Worm (Caenorhabditis elegans) whole organism, young adult: ENCODE results near the gene T05C12.1.

Experiments
- B0019.2 ChIP-seq: fragments of 200-800 bp; sonication (Bioruptor generic); conservative IDR thresholded peaks from 2 replicates; pipeline ENCODE4 v1.3.6; 2022; ENCODE audit warnings: missing genetic modification reagents, missing genetic modification characterization, missing compliant biosample characterization
- B0035.1 ChIP-seq: sonication (generic microtip); optimal IDR thresholded peaks from 2 replicates; lab custom pipeline; 2016; ENCODE audit warnings: missing genetic modification characterization, mild to moderate bottlenecking, missing compliant biosample characterization, missing genotype, missing genetic modification reagents
- F10E7.11 ChIP-seq: sonication (generic microtip); optimal IDR thresholded peaks from 2 replicates; lab custom pipeline; 2017; ENCODE audit warnings: mild to moderate bottlenecking, missing genetic modification characterization, moderate library complexity, missing compliant biosample characterization
- F23B12.7 ChIP-seq: sonication (generic microtip); optimal IDR thresholded peaks from 2 replicates; lab custom pipeline; 2017; ENCODE audit warnings: missing genetic modification characterization, mild to moderate bottlenecking, missing compliant biosample characterization, antibody characterized with exemption, moderate library complexity; ENCODE audit not compliant: insufficient read depth
- F33H1.4 ChIP-seq: fragments of 200-800 bp; sonication (Bioruptor generic); IDR thresholded peaks from 2 replicates; pipeline ENCODE4 v1.3.6; 2022; ENCODE audit warnings: missing genetic modification reagents, missing genetic modification characterization, missing compliant biosample characterization
- F57A8.1 ChIP-seq: fragments of 200-800 bp; sonication (Bioruptor generic); optimal IDR thresholded peaks from 2 replicates; lab custom pipeline; 2018; ENCODE audit warnings: mild to moderate bottlenecking, missing genetic modification characterization, moderate library complexity, missing compliant biosample characterization
- K12H6.12 ChIP-seq: fragments of 200-800 bp; sonication (Bioruptor generic); optimal IDR thresholded peaks from 2 replicates; lab custom pipeline; 2018; ENCODE audit warnings: mild to moderate bottlenecking, missing genetic modification characterization, missing compliant biosample characterization
- T07F8.4 ChIP-seq: sonication (generic microtip); optimal IDR thresholded peaks from 2 replicates; lab custom pipeline; 2016; ENCODE audit warnings: mild to moderate bottlenecking, missing genetic modification characterization, moderate library complexity, missing compliant biosample characterization
- Y53G8AR.9 ChIP-seq: fragments of 200-800 bp; sonication (Bioruptor generic); conservative IDR thresholded peaks from 2 replicates; pipeline ENCODE4 v1.3.6; 2022; ENCODE audit warnings: missing genetic modification reagents, missing genetic modification characterization, missing compliant biosample characterization
- Y79H2A.3 ChIP-seq: fragments of 200-800 bp; sonication (Bioruptor generic); conservative IDR thresholded peaks from 2 replicates; pipeline ENCODE4 v1.3.6; 2022; ENCODE audit warnings: missing genetic modification reagents, missing genetic modification characterization, missing compliant biosample characterization
- akir-1 ChIP-seq: fragments of 200-800 bp; sonication (Bioruptor generic); optimal IDR thresholded peaks from 2 replicates; lab custom pipeline; 2018; ENCODE audit warnings: mild to moderate bottlenecking, missing genetic modification characterization, moderate library complexity, missing compliant biosample characterization
- aptf-2 ChIP-seq: fragments of 200-800 bp; sonication (Bioruptor generic); conservative IDR thresholded peaks from 2 replicates; pipeline ENCODE4 v1.3.6; 2022; ENCODE audit warnings: missing genetic modification reagents, missing genetic modification characterization, missing compliant biosample characterization
- aptf-3 ChIP-seq: fragments of 200-800 bp; sonication (Bioruptor generic); IDR thresholded peaks from 2 replicates; pipeline ENCODE4 v1.3.6; 2022; ENCODE audit warnings: missing genetic modification characterization, missing compliant biosample characterization
- atf-7 ChIP-seq: sonication (generic microtip); optimal IDR thresholded peaks from 2 replicates; lab custom pipeline; 2017; ENCODE audit warnings: mild to moderate bottlenecking, missing genetic modification characterization, missing compliant biosample characterization
- attf-3 ChIP-seq: fragments of 200-800 bp; sonication (Bioruptor generic); conservative IDR thresholded peaks from 2 replicates; pipeline ENCODE4 v1.3.6; 2022; ENCODE audit warnings: missing genetic modification reagents, missing genetic modification characterization, missing compliant biosample characterization
- attf-5 ChIP-seq: fragments of 200-800 bp; sonication (Bioruptor generic); optimal IDR thresholded peaks from 2 replicates; lab custom pipeline; 2018; ENCODE audit warnings: mild to moderate bottlenecking, missing genetic modification characterization, missing compliant biosample characterization
- attf-6 ChIP-seq: fragments of 200-800 bp; sonication (Bioruptor generic); IDR thresholded peaks from 2 replicates; pipeline ENCODE4 v1.3.6; 2022; ENCODE audit warnings: missing genetic modification reagents, missing genetic modification characterization, missing compliant biosample characterization
- bed-2 ChIP-seq: fragments of 200-800 bp; sonication (Bioruptor generic); IDR thresholded peaks from 2 replicates; pipeline ENCODE4 v1.3.6; 2022; ENCODE audit warnings: missing genetic modification reagents, missing genetic modification characterization, missing compliant biosample characterization
- cebp-1 ChIP-seq, 2 experiments: fragments of 200-800 bp in 1 of 2; sonication (Bioruptor generic) in 1 of 2; sonication (generic microtip) in 1 of 2; IDR thresholded peaks in 1 of 2; optimal IDR thresholded peaks in 1 of 2; 2 replicates each; pipeline versions ENCODE4 v1.3.6 to Lab custom; 2017 to 2022; ENCODE audit warnings: missing compliant biosample characterization in 2 of 2, missing genetic modification characterization in 2 of 2, mild to moderate bottlenecking in 1 of 2, missing genetic modification reagents in 1 of 2, moderate library complexity in 1 of 2
- ceh-100 ChIP-seq: fragments of 200-800 bp; sonication (Bioruptor generic); IDR thresholded peaks from 2 replicates; pipeline ENCODE4 v1.3.6; 2022; ENCODE audit warnings: missing genetic modification reagents, missing genetic modification characterization, missing compliant biosample characterization
- ceh-91 ChIP-seq: fragments of 200-800 bp; sonication (Bioruptor generic); IDR thresholded peaks from 2 replicates; pipeline ENCODE4 v1.3.6; 2022; ENCODE audit warnings: missing genetic modification reagents, missing genetic modification characterization, missing compliant biosample characterization
- efl-1 ChIP-seq: fragments of 150-350 bp; optimal IDR thresholded peaks from 2 replicates; lab custom pipeline; 2014; ENCODE audit warnings: missing biosample characterization, missing genetic modification reagents, missing genetic modification characterization
- egrh-3 ChIP-seq: fragments of 200-800 bp; sonication (Bioruptor generic); IDR thresholded peaks from 2 replicates; pipeline ENCODE4 v1.3.6; 2022; ENCODE audit warnings: missing genetic modification reagents, missing genetic modification characterization, missing compliant biosample characterization
- ets-4 ChIP-seq: fragments of 200-800 bp; sonication (Bioruptor generic); optimal IDR thresholded peaks from 2 replicates; lab custom pipeline; 2018; ENCODE audit warnings: mild to moderate bottlenecking, missing genetic modification characterization, missing compliant biosample characterization
- hlh-12 ChIP-seq: sonication (generic microtip); optimal IDR thresholded peaks from 2 replicates; lab custom pipeline; 2016; ENCODE audit warnings: missing genetic modification characterization, missing compliant biosample characterization
- hmg-1.2 ChIP-seq: fragments of 200-800 bp; sonication (Bioruptor generic); IDR thresholded peaks from 2 replicates; pipeline ENCODE4 v1.3.6; 2022; ENCODE audit warnings: missing genetic modification reagents, missing genetic modification characterization, missing compliant biosample characterization
- let-526 ChIP-seq: fragments of 200-800 bp; sonication (Bioruptor generic); IDR thresholded peaks from 2 replicates; pipeline ENCODE4 v1.3.6; 2022; ENCODE audit warnings: missing genetic modification reagents, missing genetic modification characterization, missing compliant biosample characterization
- lin-26 ChIP-seq: fragments of 200-800 bp; sonication (Bioruptor generic); IDR thresholded peaks from 2 replicates; pipeline ENCODE4 v1.3.6; 2022; ENCODE audit warnings: missing genetic modification reagents, missing genetic modification characterization, missing compliant biosample characterization
- lin-35 ChIP-seq, 3 experiments: fragments of 150-350 bp in 2 of 3; sonication (generic microtip) in 1 of 3; optimal IDR thresholded peaks; 2 replicates each; lab custom pipeline; 2014 to 2018; ENCODE audit warnings: missing biosample characterization in 3 of 3, missing genetic modification characterization in 3 of 3, missing genetic modification reagents in 3 of 3
- lin-40 ChIP-seq: sonication (generic microtip); optimal IDR thresholded peaks from 2 replicates; lab custom pipeline; 2016; ENCODE audit warnings: missing genetic modification characterization, mild to moderate bottlenecking, missing compliant biosample characterization, missing genotype, missing genetic modification reagents
- lsl-1 ChIP-seq: fragments of 200-800 bp; sonication (Bioruptor generic); optimal IDR thresholded peaks from 2 replicates; lab custom pipeline; 2018; ENCODE audit warnings: mild to moderate bottlenecking, missing genetic modification characterization, moderate library complexity, missing compliant biosample characterization
- madf-6 ChIP-seq: fragments of 200-800 bp; sonication (Bioruptor generic); IDR thresholded peaks from 2 replicates; pipeline ENCODE4 v1.3.6; 2022; ENCODE audit warnings: missing genetic modification reagents, missing genetic modification characterization, missing compliant biosample characterization
- madf-8 ChIP-seq: fragments of 200-800 bp; sonication (Bioruptor generic); conservative IDR thresholded peaks from 2 replicates; pipeline ENCODE4 v1.3.6; 2022; ENCODE audit warnings: missing genetic modification reagents, missing genetic modification characterization, missing compliant biosample characterization
- mcd-1 ChIP-seq: fragments of 200-800 bp; sonication (Bioruptor generic); IDR thresholded peaks from 2 replicates; pipeline ENCODE4 v1.3.6; 2022; ENCODE audit warnings: missing genetic modification reagents, missing genetic modification characterization, missing compliant biosample characterization
- nhr-80 ChIP-seq: sonication (generic microtip); optimal IDR thresholded peaks from 2 replicates; lab custom pipeline; 2016; ENCODE audit warnings: missing genetic modification characterization, missing compliant biosample characterization
- nhr-90 ChIP-seq: sonication (generic microtip); optimal IDR thresholded peaks from 2 replicates; lab custom pipeline; 2016; ENCODE audit warnings: missing genotype, mild to moderate bottlenecking, missing genetic modification characterization, missing compliant biosample characterization
- rcor-1 ChIP-seq: fragments of 200-800 bp; sonication (Bioruptor generic); IDR thresholded peaks from 2 replicates; pipeline ENCODE4 v1.3.6; 2022; ENCODE audit warnings: missing genetic modification reagents, missing genetic modification characterization, missing compliant biosample characterization
- repo-1 ChIP-seq: sonication (generic microtip); optimal IDR thresholded peaks from 2 replicates; lab custom pipeline; 2017; ENCODE audit warnings: mild to moderate bottlenecking, missing genetic modification characterization, missing compliant biosample characterization
- sdz-38 ChIP-seq: sonication (generic microtip); optimal IDR thresholded peaks from 2 replicates; lab custom pipeline; 2016; ENCODE audit warnings: missing genotype, missing genetic modification characterization, missing compliant biosample characterization
- ztf-18 ChIP-seq: sonication (generic microtip); optimal IDR thresholded peaks from 2 replicates; lab custom pipeline; 2016; ENCODE audit warnings: missing genotype, mild to moderate bottlenecking, missing genetic modification characterization, missing compliant biosample characterization
- ztf-25 ChIP-seq: fragments of 200-800 bp; sonication (Bioruptor generic); IDR thresholded peaks from 2 replicates; pipeline ENCODE4 v1.3.6; 2022; ENCODE audit warnings: missing genetic modification reagents, missing genetic modification characterization, missing compliant biosample characterization

The T05C12.1 gene

DNA sequence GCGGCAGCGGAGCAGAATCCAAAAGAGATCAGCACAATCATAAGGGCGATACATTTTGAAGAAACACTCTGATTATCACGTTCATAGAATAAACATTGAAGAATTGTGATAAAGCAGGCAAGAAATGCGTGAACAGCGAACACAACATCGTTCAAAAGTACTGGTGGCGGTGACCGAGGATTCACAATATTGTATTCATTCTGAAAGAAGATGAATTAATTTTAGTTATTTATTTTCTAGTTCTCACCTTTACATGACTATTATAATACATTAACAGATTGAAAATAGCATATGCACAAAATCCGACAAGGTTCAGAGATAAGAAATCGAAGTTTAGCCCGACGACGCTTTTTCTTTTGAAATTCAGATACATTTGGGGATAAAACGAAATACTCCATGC is 37.5 kb upstream of the T05C12.1 start:
- TF ChIP-seq repo-1 (tag; lab: Kevin White, UChicago) (peak; percentile 16), let-526 (GFP tag; lab: Robert Waterston, UW) (no peak)

DNA sequence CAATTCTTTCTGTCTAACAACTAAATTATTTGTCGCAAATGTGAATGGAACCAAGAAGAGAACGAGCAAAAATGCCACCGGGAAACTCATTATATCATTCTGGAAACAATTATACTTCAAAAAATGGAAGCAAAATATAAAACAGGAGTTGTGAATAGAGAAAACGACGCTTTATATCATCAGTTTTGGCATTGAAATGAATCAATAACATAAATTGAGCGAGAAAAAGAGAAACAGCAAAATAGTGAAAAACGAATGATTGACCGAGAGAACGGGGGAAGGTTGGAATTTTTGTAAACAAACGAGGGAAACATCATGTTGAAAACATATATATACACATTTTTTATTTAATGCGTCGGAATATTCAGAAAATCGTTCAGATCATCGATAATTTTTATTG is 36.7 kb upstream of the T05C12.1 start, which contains the start of gene ctns-1:
TSS of gene ctns-1 (minus strand) at position 101 of the 400 bp plus-strand sequence.
- no peak for TF ChIP-seq hlh-12
- no peak for TF ChIP-seq cebp-1 (GFP tag; IDR thresholded peaks at IDR 0.05; lab: Robert Waterston, UW)
- TF ChIP-seq cebp-1 (tag; optimal IDR thresholded peaks at IDR 0.05; lab: Kevin White, UChicago), result no peak
- no peak for TF ChIP-seq aptf-3

DNA sequence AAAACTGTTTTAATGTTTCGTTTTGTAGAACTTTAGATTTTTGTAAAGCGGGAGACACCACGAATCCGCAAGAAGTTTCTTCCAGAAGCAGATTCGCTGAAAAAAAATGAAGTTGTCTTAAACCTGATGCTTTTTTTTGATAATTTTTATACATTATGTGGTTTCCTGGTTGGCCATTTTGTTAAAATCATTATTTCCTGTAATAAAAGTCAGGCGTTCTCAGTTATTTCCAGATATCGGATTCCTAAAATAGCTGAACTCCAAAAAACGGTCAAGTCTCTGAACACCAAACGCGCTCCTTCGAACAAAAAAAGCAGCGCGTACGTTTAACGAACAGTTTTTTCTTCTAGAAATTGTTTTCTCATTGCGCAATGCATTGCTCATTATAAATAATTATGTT is 36.1 kb upstream of the T05C12.1 start:
- TF ChIP-seq ets-4 (GFP tag; lab: Kevin White, UChicago) (no peak), mcd-1 (GFP tag; lab: Robert Waterston, UW) (peak; percentile 46; the same call in 1 of the 2 replicates), efl-1 (GFP tag; lab: Kevin White, UChicago) (peak; percentile 23), attf-6 (GFP tag; lab: Robert Waterston, UW) (no peak), K12H6.12 (peak; percentile 39), egrh-3 (GFP tag; lab: Robert Waterston, UW) (0 out of 2 replicates have a peak, but pooled peaks have one; percentile 9), lsl-1 (GFP tag; lab: Kevin White, UChicago) (peak; percentile 13), ceh-100 (GFP tag; lab: Robert Waterston, UW) (peak; percentile 86)

DNA sequence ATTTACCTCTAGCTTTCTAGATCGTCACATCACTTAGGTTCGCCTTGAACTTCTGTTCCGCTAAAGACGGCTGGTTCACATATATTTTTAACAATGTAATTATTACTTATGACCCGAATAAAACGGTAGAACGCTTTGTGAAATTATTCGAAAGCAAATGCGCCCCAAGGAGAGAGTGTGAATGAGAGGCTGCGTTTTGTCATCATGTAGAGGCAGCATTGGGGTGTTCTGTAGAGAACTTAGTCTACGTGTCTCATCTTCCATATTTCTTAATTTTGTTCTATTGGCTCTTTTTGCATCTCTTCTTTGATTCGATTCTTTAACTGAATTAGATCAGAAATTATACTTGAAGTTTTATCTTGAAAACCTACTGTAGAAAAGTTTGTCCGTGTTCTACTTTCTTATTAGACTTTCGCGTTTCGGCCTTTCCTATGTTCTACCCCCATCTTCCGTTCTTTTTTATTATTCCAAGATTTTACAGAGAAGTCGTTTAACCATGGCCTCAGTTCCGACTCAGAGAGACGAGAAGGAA is 35.4 kb upstream of the T05C12.1 start, which contains the start of gene cdc-48.2:
TSS of gene cdc-48.2 (plus strand) at position 482 of the 532 bp plus-strand sequence.
- TF ChIP-seq F33H1.4 (GFP tag; lab: Robert Waterston, UW), result no peak
- TF ChIP-seq nhr-80 (tag; lab: Kevin White, UChicago), result peak; percentile 2
- TF ChIP-seq T07F8.4, result no peak
- no peak for TF ChIP-seq F10E7.11 (tag; lab: Kevin White, UChicago)
- TF ChIP-seq K12H6.12, result no peak
- TF ChIP-seq Y79H2A.3 (GFP tag; lab: Robert Waterston, UW), result no peak
- no peak for TF ChIP-seq madf-6 (GFP tag; lab: Robert Waterston, UW)
- TF ChIP-seq B0035.1 (tag; lab: Kevin White, UChicago), result no peak
- no peak for TF ChIP-seq Y53G8AR.9
- TF ChIP-seq rcor-1 (GFP tag; lab: Robert Waterston, UW), result 0 out of 2 replicates have a peak, but pooled peaks have one; percentile 17
- TF ChIP-seq let-526 (GFP tag; lab: Robert Waterston, UW), result no peak
- no peak for TF ChIP-seq B0019.2 (GFP tag; lab: Robert Waterston, UW)
- no peak for TF ChIP-seq F23B12.7 (tag; lab: Kevin White, UChicago)
- no peak for TF ChIP-seq attf-3
- TF ChIP-seq akir-1 (GFP tag; lab: Kevin White, UChicago), result no peak
- TF ChIP-seq bed-2 (GFP tag; lab: Robert Waterston, UW), result no peak
- TF ChIP-seq madf-8, result no peak
- peak; percentile 36 for TF ChIP-seq attf-5 (GFP tag; lab: Kevin White, UChicago)
- no peak for TF ChIP-seq lin-40
- TF ChIP-seq lin-35 (GFP tag; optimal IDR thresholded peaks at IDR 0.05; lab: Kevin White, UChicago), result no peak
- TF ChIP-seq ceh-91, result no peak
- no peak for TF ChIP-seq cebp-1 (GFP tag; IDR thresholded peaks at IDR 0.05; lab: Robert Waterston, UW)
- TF ChIP-seq cebp-1 (tag; optimal IDR thresholded peaks at IDR 0.05; lab: Kevin White, UChicago), result peak; percentile 4
- TF ChIP-seq atf-7 (tag; lab: Kevin White, UChicago), result no peak
- TF ChIP-seq ceh-100 (GFP tag; lab: Robert Waterston, UW), result 0 out of 2 replicates have a peak, but pooled peaks have one; percentile 9
- no peak for TF ChIP-seq ztf-18 (tag; lab: Kevin White, UChicago)
- no peak for TF ChIP-seq nhr-90 (tag; lab: Kevin White, UChicago)
- TF ChIP-seq ztf-25 (GFP tag; lab: Robert Waterston, UW), result no peak
- no peak for TF ChIP-seq sdz-38 (tag; lab: Kevin White, UChicago)
- no peak for TF ChIP-seq hlh-12
- no peak for TF ChIP-seq aptf-2
- TF ChIP-seq F57A8.1 (GFP tag; lab: Kevin White, UChicago), result no peak
- no peak for TF ChIP-seq lin-26 (GFP tag; lab: Robert Waterston, UW)
- TF ChIP-seq hmg-1.2 (GFP tag; lab: Robert Waterston, UW), result 0 out of 2 replicates have a peak, but pooled peaks have one; percentile 14
